Worm (Caenorhabditis elegans): ENCODE data around the gene srh-21.
A peak's percentile ranks its signal among the peaks of the same experiment; 100 is the strongest.

Gene srh-21

ce11 chrV:4913853-4914252 lies 12.6 kb upstream of the srh-21 start:
- TF ChIP-seq unc-39 (tag; optimal IDR thresholded peaks at IDR 0.05) (no peak), nhr-12 (tag; optimal IDR thresholded peaks at IDR 0.05) (no peak), pha-4 (tag; optimal IDR thresholded peaks at IDR 0.05) (no peak), jun-1 (tag; optimal IDR thresholded peaks at IDR 0.05) (no peak), tbx-2 (tag; optimal IDR thresholded peaks at IDR 0.05) (no peak), nhr-76 (tag; optimal IDR thresholded peaks at IDR 0.05) (no peak), ceh-82 (tag; optimal IDR thresholded peaks at IDR 0.05) (no peak), ZK546.5 (tag; optimal IDR thresholded peaks at IDR 0.05) (no peak), aly-2 (tag; optimal IDR thresholded peaks at IDR 0.05) (no peak), elt-1 (tag; optimal IDR thresholded peaks at IDR 0.05) (no peak), unc-62 (GFP tag; optimal IDR thresholded peaks at IDR 0.05) (no peak)

DNA sequence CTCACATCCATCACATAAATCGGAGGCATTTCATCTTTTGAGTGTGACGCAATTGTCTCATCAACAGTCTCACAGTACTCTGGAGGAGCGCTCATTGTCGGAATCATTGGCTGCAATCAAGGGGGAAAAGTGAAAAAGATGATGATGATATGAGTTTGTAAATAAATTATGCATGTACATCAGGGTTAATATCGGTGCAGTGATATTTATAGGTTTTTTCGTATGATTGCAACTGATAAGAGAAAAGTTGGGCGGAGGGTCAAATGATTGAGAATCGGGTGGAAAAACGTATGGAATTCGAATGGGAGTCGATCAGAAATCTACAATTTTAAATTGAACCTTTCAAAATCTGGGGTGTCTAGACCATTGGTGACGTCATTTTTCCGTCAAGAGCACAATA lies 11.6 kb upstream of the srh-21 start, which contains the start of gene H23N18.6:
Gene H23N18.6 (minus strand): TSS at position 201 of the 400 bp plus-strand sequence.
- TF ChIP-seq mdl-1 (tag; optimal IDR thresholded peaks at IDR 0.05), result no peak
- no peak for TF ChIP-seq nfya-1 (tag; optimal IDR thresholded peaks at IDR 0.05; ENCODE audit: insufficient read depth)
- no peak for TF ChIP-seq nhr-23 (tag; optimal IDR thresholded peaks at IDR 0.05)
- TF ChIP-seq nhr-67 (tag; optimal IDR thresholded peaks at IDR 0.05), result no peak
- no peak for TF ChIP-seq ceh-16 (tag; optimal IDR thresholded peaks at IDR 0.05)
- TF ChIP-seq elt-2 (tag; optimal IDR thresholded peaks at IDR 0.05), result peak; percentile 72
- no peak for TF ChIP-seq egl-27 (tag; optimal IDR thresholded peaks at IDR 0.05)
- no peak for TF ChIP-seq nhr-25 (tag; optimal IDR thresholded peaks at IDR 0.05)
- TF ChIP-seq lin-15B (tag; optimal IDR thresholded peaks at IDR 0.05), result no peak
- no peak for TF ChIP-seq ztf-11 (tag; optimal IDR thresholded peaks at IDR 0.05)
- TF ChIP-seq egl-5 (tag; optimal IDR thresholded peaks at IDR 0.05), result no peak
- no peak for TF ChIP-seq skn-1 (tag; optimal IDR thresholded peaks at IDR 0.05)
- TF ChIP-seq nhr-11 (tag; optimal IDR thresholded peaks at IDR 0.05), result no peak
- no peak for TF ChIP-seq snpc-4 (tag; optimal IDR thresholded peaks at IDR 0.05)
- TF ChIP-seq pqm-1 (tag; optimal IDR thresholded peaks at IDR 0.05), result peak; percentile 26
- TF ChIP-seq nhr-77 (tag; optimal IDR thresholded peaks at IDR 0.05), result no peak
- TF ChIP-seq jun-1 (tag; optimal IDR thresholded peaks at IDR 0.05), result no peak

DNA sequence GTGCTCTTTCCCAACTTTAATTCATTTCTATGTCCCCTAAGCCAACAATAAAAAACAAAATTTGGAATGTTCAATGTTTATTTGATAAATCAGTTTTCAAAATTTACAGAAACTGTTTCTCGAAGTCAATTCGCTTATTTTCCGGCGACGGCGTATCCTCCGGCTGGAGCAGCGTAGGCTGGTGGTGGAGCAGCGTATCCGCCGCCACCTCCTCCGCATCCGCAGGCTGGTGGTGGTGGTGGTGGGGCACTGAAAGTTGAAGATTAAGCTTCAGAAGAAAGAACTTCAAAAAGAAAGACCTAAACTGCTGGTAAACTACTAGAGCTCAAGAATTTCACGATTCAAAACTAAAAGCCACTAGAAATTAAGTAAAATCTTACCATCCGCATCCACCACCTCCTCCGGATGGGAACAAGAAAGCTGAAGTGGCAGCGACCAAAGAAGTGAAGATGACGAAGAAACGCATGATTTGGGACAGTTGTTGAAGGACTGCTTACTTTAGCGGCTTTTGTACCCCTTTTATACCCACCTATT lies 8.3 kb upstream of the srh-21 start, which contains the start of gene C02E7.7:
Gene C02E7.7 (minus strand): TSS at position 484 of the 534 bp plus-strand sequence.
- TF ChIP-seq fkh-10 (GFP tag; optimal IDR thresholded peaks at IDR 0.05) (no peak), nhr-43 (tag; optimal IDR thresholded peaks at IDR 0.05; ENCODE audit: poor library complexity, severe bottlenecking) (no peak), elt-1 (tag; optimal IDR thresholded peaks at IDR 0.05) (no peak), ceh-82 (tag; optimal IDR thresholded peaks at IDR 0.05) (no peak), mml-1 (tag; optimal IDR thresholded peaks at IDR 0.05) (no peak), egl-5 (tag; optimal IDR thresholded peaks at IDR 0.05) (no peak), lin-15B (tag; optimal IDR thresholded peaks at IDR 0.05) (no peak), nhr-23 (tag; optimal IDR thresholded peaks at IDR 0.05) (no peak), sea-2 (GFP tag; optimal IDR thresholded peaks at IDR 0.05) (no peak), aly-2 (tag; optimal IDR thresholded peaks at IDR 0.05) (no peak), ztf-4 (tag; optimal IDR thresholded peaks at IDR 0.05) (no peak), skn-1 (tag; optimal IDR thresholded peaks at IDR 0.05) (no peak), nhr-237 (tag; optimal IDR thresholded peaks at IDR 0.05) (no peak), R02D3.7 (tag; optimal IDR thresholded peaks at IDR 0.05) (no peak), daf-12 (tag; optimal IDR thresholded peaks at IDR 0.05) (no peak)

DNA sequence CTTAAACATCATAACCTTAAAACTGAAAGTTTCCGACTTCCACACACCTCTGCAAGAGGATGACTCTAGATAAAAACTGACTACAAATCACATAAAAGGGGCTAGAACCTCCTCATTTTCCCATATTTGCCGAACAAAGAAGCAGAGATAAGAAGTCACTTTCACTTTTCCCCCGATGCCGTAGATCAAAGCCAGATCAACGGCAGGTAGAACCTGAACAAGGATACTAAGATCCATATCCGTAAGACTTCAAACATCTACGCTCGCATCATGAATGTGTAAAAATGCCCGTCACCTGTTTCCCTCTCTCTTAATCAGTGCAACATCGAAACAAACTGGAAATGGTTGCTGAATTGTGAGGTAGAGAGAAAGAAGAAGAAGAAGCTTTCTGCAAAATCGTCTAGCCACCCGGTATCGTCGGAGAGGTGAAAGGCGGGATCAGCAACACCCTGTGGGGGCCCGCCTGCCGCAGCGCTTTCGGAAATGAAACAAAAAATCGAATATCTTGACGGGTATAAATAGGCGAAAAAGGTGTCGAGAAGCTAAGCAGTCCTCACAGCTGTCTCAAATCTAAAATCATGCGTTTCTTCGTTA lies 7.7 kb upstream of the srh-21 start, which contains the start of gene C02E7.6:
Gene C02E7.6 (plus strand): TSS at position 544 of the 594 bp plus-strand sequence.
- no peak for TF ChIP-seq R02D3.7 (tag; optimal IDR thresholded peaks at IDR 0.05)
- no peak for TF ChIP-seq zag-1 (tag; optimal IDR thresholded peaks at IDR 0.05)
- peak; percentile 0 for TF ChIP-seq nhr-23 (tag; optimal IDR thresholded peaks at IDR 0.05)
- no peak for TF ChIP-seq unc-62 (GFP tag; optimal IDR thresholded peaks at IDR 0.05)
- no peak for TF ChIP-seq fkh-10 (GFP tag; optimal IDR thresholded peaks at IDR 0.05)
- TF ChIP-seq nhr-237 (tag; optimal IDR thresholded peaks at IDR 0.05), result no peak
- no peak for TF ChIP-seq sea-2 (GFP tag; optimal IDR thresholded peaks at IDR 0.05)
- TF ChIP-seq egl-27 (tag; optimal IDR thresholded peaks at IDR 0.05), result no peak
- TF ChIP-seq elt-1 (tag; optimal IDR thresholded peaks at IDR 0.05), result peak; percentile 94
- no peak for TF ChIP-seq unc-39 (tag; optimal IDR thresholded peaks at IDR 0.05)
- TF ChIP-seq ama-1 (optimal IDR thresholded peaks at IDR 0.05), result no peak
- TF ChIP-seq nhr-76 (tag; optimal IDR thresholded peaks at IDR 0.05), result no peak
- TF ChIP-seq jun-1 (tag; optimal IDR thresholded peaks at IDR 0.05), result no peak
- peak; percentile 9 for TF ChIP-seq nfya-1 (tag; optimal IDR thresholded peaks at IDR 0.05; ENCODE audit: insufficient read depth)
- TF ChIP-seq ZK546.5 (tag; optimal IDR thresholded peaks at IDR 0.05), result no peak
- TF ChIP-seq nhr-25 (tag; optimal IDR thresholded peaks at IDR 0.05), result peak; percentile 97
- no peak for TF ChIP-seq mdl-1 (tag; optimal IDR thresholded peaks at IDR 0.05)
- no peak for TF ChIP-seq tbx-2 (tag; optimal IDR thresholded peaks at IDR 0.05)
- TF ChIP-seq elt-3 (tag; optimal IDR thresholded peaks at IDR 0.05), result peak in 1 of 3 experiments; percentile 22
- peak; percentile 92 for TF ChIP-seq nhr-43 (tag; optimal IDR thresholded peaks at IDR 0.05; ENCODE audit: poor library complexity, severe bottlenecking)
- no peak for TF ChIP-seq eor-1 (tag; optimal IDR thresholded peaks at IDR 0.05)
- no peak for TF ChIP-seq fos-1 (tag; optimal IDR thresholded peaks at IDR 0.05)
- no peak for TF ChIP-seq ztf-11 (tag; optimal IDR thresholded peaks at IDR 0.05)
- no peak for TF ChIP-seq ztf-4 (tag; optimal IDR thresholded peaks at IDR 0.05)
- TF ChIP-seq ceh-9 (tag; optimal IDR thresholded peaks at IDR 0.05), result no peak
- no peak for TF ChIP-seq egl-5 (tag; optimal IDR thresholded peaks at IDR 0.05)
- TF ChIP-seq nhr-11 (tag; optimal IDR thresholded peaks at IDR 0.05), result no peak
- TF ChIP-seq lsy-12 (tag; optimal IDR thresholded peaks at IDR 0.05), result no peak
- TF ChIP-seq nhr-77 (tag; optimal IDR thresholded peaks at IDR 0.05), result no peak
- TF ChIP-seq skn-1 (tag; optimal IDR thresholded peaks at IDR 0.05), result no peak
- no peak for TF ChIP-seq nhr-28 (tag; optimal IDR thresholded peaks at IDR 0.05)
- TF ChIP-seq ceh-82 (tag; optimal IDR thresholded peaks at IDR 0.05), result no peak
